Fruit fly (Drosophila melanogaster) whole organism, prepupa: ENCODE results near the gene CrebA.

Source experiments
- CG11762 ChIP-seq: fragments of 200-800 bp; sonication (Bioruptor generic); optimal IDR thresholded peaks from 3 replicates; lab custom pipeline; 2016; ENCODE audit warnings: missing biosample characterization, missing genetic modification characterization; ENCODE audit not compliant: insufficient read depth
- CG16779 ChIP-seq: fragments of 200-800 bp; sonication (Bioruptor generic); optimal IDR thresholded peaks from 3 replicates; lab custom pipeline; 2017; ENCODE audit warnings: missing biosample characterization, mild to moderate bottlenecking, missing genetic modification characterization
- CG34406 ChIP-seq: fragments of 200-800 bp; sonication (Bioruptor generic); optimal IDR thresholded peaks from 3 replicates; lab custom pipeline; 2016; ENCODE audit warnings: missing biosample characterization, missing genetic modification characterization
- CG6854 ChIP-seq: fragments of 200-800 bp; sonication (Bioruptor generic); optimal IDR thresholded peaks from 2 replicates; lab custom pipeline; 2017; ENCODE audit warnings: missing biosample characterization, mild to moderate bottlenecking, missing genetic modification characterization
- Eip78C ChIP-seq: fragments of 200-800 bp; sonication (Bioruptor generic); peaks from one replicate; lab custom pipeline; 2016; ENCODE audit warnings: missing biosample characterization, missing genetic modification characterization
- Eip93F ChIP-seq: fragments of 200-800 bp; sonication (Bioruptor generic); optimal IDR thresholded peaks from 2 replicates; lab custom pipeline; 2016; ENCODE audit warnings: missing biosample characterization, mild to moderate bottlenecking, missing genetic modification characterization
- Gug ChIP-seq: fragments of 200-800 bp; sonication (Bioruptor generic); IDR thresholded peaks from 2 replicates; pipeline ENCODE4 v1.3.6; 2022; ENCODE audit warnings: missing biosample characterization, missing genetic modification characterization
- Hr39 ChIP-seq: fragments of 200-800 bp; sonication (Bioruptor generic); optimal IDR thresholded peaks from 2 replicates; lab custom pipeline; 2016; ENCODE audit warnings: missing biosample characterization, missing genetic modification characterization
- OdsH ChIP-seq: fragments of 200-800 bp; sonication (Bioruptor generic); optimal IDR thresholded peaks from 3 replicates; lab custom pipeline; 2016; ENCODE audit warnings: missing biosample characterization, missing genetic modification characterization
- Sox14 ChIP-seq: fragments of 200-800 bp; sonication (Bioruptor generic); optimal IDR thresholded peaks from 3 replicates; lab custom pipeline; 2016; ENCODE audit warnings: missing biosample characterization, missing genetic modification characterization
- Sox15 ChIP-seq: fragments of 200-800 bp; sonication (Bioruptor generic); optimal IDR thresholded peaks from 3 replicates; lab custom pipeline; 2016; ENCODE audit warnings: missing biosample characterization, missing genetic modification characterization
- pdm3 ChIP-seq: fragments of 200-800 bp; sonication (Bioruptor generic); optimal IDR thresholded peaks from 3 replicates; lab custom pipeline; 2016; ENCODE audit warnings: missing biosample characterization, missing genetic modification characterization

DNA sequence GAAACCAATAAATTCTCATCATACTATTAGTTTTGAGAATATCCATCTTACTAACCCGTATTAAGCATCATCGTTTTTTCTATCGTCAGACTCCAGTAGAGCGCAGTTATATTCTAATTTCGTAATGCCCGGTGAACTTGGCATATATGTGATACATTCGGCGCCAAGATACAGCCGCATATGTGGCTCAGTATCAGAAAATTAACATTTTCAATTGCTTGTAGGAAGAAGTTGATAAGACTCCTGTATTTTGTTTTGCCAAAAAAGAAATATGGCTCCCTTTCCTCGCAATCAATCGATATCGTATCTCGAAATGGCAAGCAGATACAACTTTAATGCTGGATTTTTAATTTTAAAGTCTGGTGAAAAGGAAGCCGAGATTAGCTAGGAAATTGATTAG, 10.0 kb upstream of the CrebA start, which contains the start of gene CG33986:
- TF ChIP-seq Eip78C (GFP tag; lab: Kevin White, UChicago) (no peak), CG11762 (GFP tag; lab: Kevin White, UChicago) (no peak), Sox14 (GFP tag; lab: Kevin White, UChicago) (no peak), CG16779 (tag; lab: Kevin White, UChicago) (no peak), Hr39 (no peak), pdm3 (no peak), CG34406 (GFP tag; lab: Kevin White, UChicago) (no peak), Sox15 (no peak), OdsH (GFP tag; lab: Kevin White, UChicago) (no peak), Gug (GFP tag; lab: Robert Waterston, UW) (no peak), Eip93F (GFP tag; lab: Kevin White, UChicago) (no peak), CG6854 (GFP tag; lab: Kevin White, UChicago) (no peak)
